Worm (Caenorhabditis elegans) whole organism, L1 larva: ENCODE results near the gene Y22D7AL.6.
A peak's percentile ranks its signal among the peaks of the same experiment; 100 is the strongest.

ENCODE experiments used
- C04F5.9 ChIP-seq: sonication (generic microtip); optimal IDR thresholded peaks from 2 replicates; lab custom pipeline; 2016; ENCODE audit warnings: missing genetic modification characterization, missing compliant biosample characterization
- C16A3.4 ChIP-seq: fragments of 150-350 bp; optimal IDR thresholded peaks from 2 replicates; lab custom pipeline; 2014; ENCODE audit warnings: missing biosample characterization, missing genetic modification characterization
- C34B4.2 ChIP-seq: sonication (generic microtip); optimal IDR thresholded peaks from 2 replicates; lab custom pipeline; 2017; ENCODE audit warnings: mild to moderate bottlenecking, missing genetic modification characterization, missing compliant biosample characterization
- blmp-1 ChIP-seq: fragments of 150-350 bp; optimal IDR thresholded peaks from 2 replicates; lab custom pipeline; 2014; ENCODE audit warnings: missing biosample characterization, missing genetic modification characterization
- ceh-90 ChIP-seq: sonication (generic microtip); optimal IDR thresholded peaks from 2 replicates; lab custom pipeline; 2016; ENCODE audit warnings: missing genetic modification characterization, missing compliant biosample characterization
- dpl-1 ChIP-seq, 3 experiments: fragments of 150-350 bp in 2 of 3; sonication (generic microtip) in 1 of 3; optimal IDR thresholded peaks; 2 replicates each; lab custom pipeline; 2014 to 2017; ENCODE audit warnings: missing biosample characterization in 3 of 3, missing genetic modification characterization in 3 of 3, missing genetic modification reagents in 3 of 3
- dsc-1 ChIP-seq: sonication (generic microtip); optimal IDR thresholded peaks from 2 replicates; lab custom pipeline; 2016; ENCODE audit warnings: mild to moderate bottlenecking, missing genetic modification characterization, missing compliant biosample characterization
- efl-1 ChIP-seq, 4 experiments: fragments of 150-350 bp; optimal IDR thresholded peaks in 3 of 4; peaks in 1 of 4; 1 replicate in 1 of 4; 2 replicates in 3 of 4; lab custom pipeline; 2014; ENCODE audit warnings: missing biosample characterization in 2 of 4, missing genetic modification characterization in 2 of 4, missing genetic modification reagents in 2 of 4
- efl-3 ChIP-seq: fragments of 200-800 bp; sonication (Bioruptor generic); optimal IDR thresholded peaks from 2 replicates; lab custom pipeline; 2018; ENCODE audit warnings: mild to moderate bottlenecking, missing genetic modification characterization, missing compliant biosample characterization
- egl-27 ChIP-seq, 2 experiments: fragments of 150-350 bp in 1 of 2; sonication (generic microtip); optimal IDR thresholded peaks; 3 replicates each; lab custom pipeline; 2017 to 2018; ENCODE audit warnings: missing biosample characterization in 2 of 2, missing genetic modification characterization in 2 of 2, missing genetic modification reagents in 2 of 2
- elt-2 ChIP-seq: sonication (generic microtip); optimal IDR thresholded peaks from 2 replicates; lab custom pipeline; 2016; ENCODE audit warnings: missing genetic modification characterization, mild to moderate bottlenecking, inconsistent platforms, missing compliant biosample characterization, missing genetic modification reagents
- fkh-4 ChIP-seq: sonication (generic microtip); optimal IDR thresholded peaks from 2 replicates; lab custom pipeline; 2016; ENCODE audit warnings: missing compliant biosample characterization, missing genetic modification characterization, borderline replicate concordance
- grh-1 ChIP-seq: fragments of 200-800 bp; sonication (Bioruptor generic); IDR thresholded peaks from 2 replicates; pipeline ENCODE4 v1.3.6; 2022; ENCODE audit warnings: missing genetic modification reagents, missing genetic modification characterization, missing compliant biosample characterization
- hpl-2 ChIP-seq: fragments of 150-350 bp; optimal IDR thresholded peaks from 2 replicates; lab custom pipeline; 2014; ENCODE audit warnings: missing biosample characterization, missing genetic modification reagents, missing genetic modification characterization
- lin-14 ChIP-seq: fragments of 200-800 bp; sonication (Bioruptor generic); optimal IDR thresholded peaks from 2 replicates; lab custom pipeline; 2018; ENCODE audit warnings: mild to moderate bottlenecking, missing genetic modification characterization, moderate library complexity, missing compliant biosample characterization
- lin-15B ChIP-seq: fragments of 150-350 bp; sonication (generic microtip); optimal IDR thresholded peaks from 3 replicates; lab custom pipeline; 2014; ENCODE audit warnings: missing biosample characterization, missing genetic modification characterization
- lin-35 ChIP-seq, 2 experiments: fragments of 150-350 bp; optimal IDR thresholded peaks; 2 replicates each; lab custom pipeline; 2014; ENCODE audit warnings: missing biosample characterization in 2 of 2, missing genetic modification characterization in 2 of 2, missing genetic modification reagents in 2 of 2
- lin-39 ChIP-seq: fragments of 150-350 bp; optimal IDR thresholded peaks from 2 replicates; lab custom pipeline; 2014; ENCODE audit warnings: missing biosample characterization, missing genetic modification reagents, missing genetic modification characterization
- lir-3 ChIP-seq: sonication (generic microtip); optimal IDR thresholded peaks from 2 replicates; lab custom pipeline; 2016; ENCODE audit warnings: mild to moderate bottlenecking, missing genetic modification characterization, moderate library complexity, missing compliant biosample characterization; ENCODE audit not compliant: poor library complexity
- mab-9 ChIP-seq: fragments of 200-800 bp; sonication (Bioruptor generic); IDR thresholded peaks from 2 replicates; pipeline ENCODE4 v1.3.6; 2022; ENCODE audit warnings: missing genetic modification reagents, missing genetic modification characterization, missing compliant biosample characterization
- mep-1 ChIP-seq: fragments of 150-350 bp; optimal IDR thresholded peaks from 2 replicates; lab custom pipeline; 2014; ENCODE audit warnings: missing biosample characterization, missing genetic modification characterization
- nhr-11 ChIP-seq: fragments of 150-350 bp; optimal IDR thresholded peaks from 2 replicates; lab custom pipeline; 2014; ENCODE audit warnings: missing biosample characterization, missing genetic modification characterization
- nhr-19 ChIP-seq: fragments of 200-800 bp; sonication (Bioruptor generic); conservative IDR thresholded peaks from 2 replicates; pipeline ENCODE4 v1.3.6; 2022; ENCODE audit warnings: missing genetic modification characterization, missing compliant biosample characterization
- nhr-28 ChIP-seq: fragments of 150-350 bp; optimal IDR thresholded peaks from 2 replicates; lab custom pipeline; 2014; ENCODE audit warnings: missing biosample characterization, missing genetic modification characterization
- nhr-47 ChIP-seq: sonication (generic microtip); optimal IDR thresholded peaks from 2 replicates; lab custom pipeline; 2016; ENCODE audit warnings: mild to moderate bottlenecking, missing genetic modification characterization, moderate library complexity, missing compliant biosample characterization
- nhr-71 ChIP-seq: sonication (generic microtip); optimal IDR thresholded peaks from 2 replicates; lab custom pipeline; 2016; ENCODE audit warnings: mild to moderate bottlenecking, missing genetic modification characterization, moderate library complexity, missing compliant biosample characterization
- nhr-84 ChIP-seq: sonication (generic microtip); optimal IDR thresholded peaks from 2 replicates; lab custom pipeline; 2017; ENCODE audit warnings: missing biosample characterization, missing genetic modification characterization
- nhr-85 ChIP-seq: sonication (generic microtip); peaks from one replicate; lab custom pipeline; 2016; ENCODE audit warnings: missing genetic modification characterization, inconsistent platforms, missing compliant biosample characterization
- nhr-90 ChIP-seq: sonication (generic microtip); optimal IDR thresholded peaks from 2 replicates; lab custom pipeline; 2016; ENCODE audit warnings: mild to moderate bottlenecking, missing genetic modification characterization, missing compliant biosample characterization; ENCODE audit not compliant: poor library complexity
- pax-3 ChIP-seq: fragments of 200-800 bp; sonication (Bioruptor generic); optimal IDR thresholded peaks from 2 replicates; lab custom pipeline; 2018; ENCODE audit warnings: mild to moderate bottlenecking, missing genetic modification characterization, moderate library complexity, missing compliant biosample characterization
- pqm-1 ChIP-seq: sonication (generic microtip); optimal IDR thresholded peaks from 3 replicates; lab custom pipeline; 2017; ENCODE audit warnings: missing biosample characterization, missing genetic modification characterization
- sptf-1 ChIP-seq: fragments of 150-350 bp; optimal IDR thresholded peaks from 2 replicates; lab custom pipeline; 2014; ENCODE audit warnings: missing biosample characterization, missing genetic modification characterization
- tbx-2 ChIP-seq: sonication (generic microtip); optimal IDR thresholded peaks from 2 replicates; lab custom pipeline; 2016; ENCODE audit warnings: missing genetic modification characterization, missing compliant biosample characterization
- unc-130 ChIP-seq: fragments of 150-350 bp; optimal IDR thresholded peaks from 2 replicates; lab custom pipeline; 2017; ENCODE audit warnings: missing biosample characterization, missing genetic modification characterization, inconsistent platforms
- unc-86 ChIP-seq: sonication (generic microtip); optimal IDR thresholded peaks from 2 replicates; lab custom pipeline; 2016; ENCODE audit warnings: missing genetic modification characterization, missing compliant biosample characterization
- vab-15 ChIP-seq: sonication (generic microtip); optimal IDR thresholded peaks from 2 replicates; lab custom pipeline; 2017; ENCODE audit warnings: missing genotype, mild to moderate bottlenecking, missing genetic modification characterization, missing compliant biosample characterization
- xbp-1 ChIP-seq: sonication (generic microtip); optimal IDR thresholded peaks from 2 replicates; lab custom pipeline; 2016; ENCODE audit warnings: missing genetic modification characterization, missing compliant biosample characterization
- zag-1 ChIP-seq: fragments of 150-350 bp; optimal IDR thresholded peaks from 2 replicates; lab custom pipeline; 2014; ENCODE audit warnings: missing biosample characterization, missing genetic modification characterization
- ztf-4 ChIP-seq: fragments of 150-350 bp; optimal IDR thresholded peaks from 2 replicates; lab custom pipeline; 2014; ENCODE audit warnings: missing biosample characterization, missing genetic modification characterization

The Y22D7AL.6 gene

DNA sequence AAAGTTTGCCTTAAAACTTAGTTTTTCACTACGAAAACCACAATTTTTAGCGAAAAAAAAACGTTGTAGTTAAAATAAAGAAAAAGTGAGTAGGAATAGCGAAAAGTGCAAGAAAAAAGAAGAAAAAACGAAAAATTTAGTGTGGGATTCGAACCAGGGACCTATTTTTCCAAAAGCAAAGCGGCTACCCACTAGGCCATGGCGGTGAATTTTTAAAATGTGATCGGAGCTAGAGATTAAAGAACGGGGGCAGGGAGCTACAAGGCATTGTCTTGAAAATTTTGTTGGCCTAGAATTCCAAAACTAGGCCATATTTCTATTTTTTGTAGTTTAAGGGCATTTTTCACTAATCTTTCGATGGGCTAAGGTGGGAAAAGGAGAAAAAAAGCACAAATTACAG, 950 bp upstream of the Y22D7AL.6 start:
- TF ChIP-seq nhr-19 (GFP tag; lab: Robert Waterston, UW) (no peak), nhr-11 (tag; lab: Kevin White, UChicago) (no peak), egl-27 (tag; optimal IDR thresholded peaks at IDR 0.05; lab: Kevin White, UChicago) (no peak), sptf-1 (tag; lab: Kevin White, UChicago) (no peak), zag-1 (tag; lab: Kevin White, UChicago) (no peak), lin-14 (GFP tag; lab: Kevin White, UChicago) (no peak), lir-3 (tag; lab: Kevin White, UChicago) (no peak), nhr-47 (tag; lab: Kevin White, UChicago) (no peak), unc-86 (no peak)

- TF ChIP-seq vab-15 (tag; lab: Kevin White, UChicago) (no peak), efl-1 (optimal IDR thresholded peaks at IDR 0.05; lab: Kevin White, UChicago) (no peak), efl-1 (GFP tag; optimal IDR thresholded peaks at IDR 0.05 in 1 of 2; lab: Kevin White, UChicago) (peak in 1 of 2 experiments; percentile 9)
Observed at ce11 chrIII:1607659-1608058, 2.9 kb downstream of the Y22D7AL.6 start.

DNA sequence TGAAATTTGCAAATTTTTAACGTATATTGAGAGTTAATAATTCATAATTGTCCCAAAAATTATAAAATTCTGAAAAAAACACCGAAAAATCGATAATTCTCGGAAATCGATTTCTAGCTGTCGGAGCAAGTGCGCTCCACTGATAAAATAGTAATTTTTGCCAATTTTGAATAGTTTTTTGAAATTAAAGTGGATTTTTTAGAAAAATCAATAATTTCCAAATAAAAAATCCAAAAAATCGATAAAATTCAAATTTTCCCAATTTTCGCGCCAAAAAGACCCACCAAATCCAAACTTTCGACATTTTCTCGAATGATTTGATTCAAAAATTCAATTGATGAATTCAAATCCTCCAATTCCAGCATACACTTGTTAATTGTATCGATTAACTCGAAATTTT, 6.2 kb downstream of the Y22D7AL.6 start:
- no peak for TF ChIP-seq nhr-90
- TF ChIP-seq vab-15 (tag; lab: Kevin White, UChicago), result no peak
- TF ChIP-seq efl-1 (optimal IDR thresholded peaks at IDR 0.05; lab: Kevin White, UChicago), result no peak
- TF ChIP-seq efl-1 (GFP tag; optimal IDR thresholded peaks at IDR 0.05 in 1 of 2; lab: Kevin White, UChicago), result no peak
- no peak for TF ChIP-seq sptf-1 (tag; lab: Kevin White, UChicago)
- no peak for TF ChIP-seq lin-39 (tag; lab: Kevin White, UChicago)
- no peak for TF ChIP-seq pqm-1 (tag; lab: Kevin White, UChicago)
- TF ChIP-seq pax-3 (tag; lab: Kevin White, UChicago), result no peak
- TF ChIP-seq nhr-19 (GFP tag; lab: Robert Waterston, UW), result no peak
- no peak for TF ChIP-seq nhr-28 (tag; lab: Kevin White, UChicago)
- no peak for TF ChIP-seq C34B4.2 (tag; lab: Kevin White, UChicago)
- no peak for TF ChIP-seq tbx-2
- TF ChIP-seq elt-2, result no peak
- TF ChIP-seq blmp-1 (tag; lab: Kevin White, UChicago), result no peak
- TF ChIP-seq mep-1, result no peak
- TF ChIP-seq mab-9 (GFP tag; lab: Robert Waterston, UW), result no peak
- TF ChIP-seq lin-35 (GFP tag; optimal IDR thresholded peaks at IDR 0.05; lab: Kevin White, UChicago), result no peak
- no peak for TF ChIP-seq C16A3.4 (tag; lab: Kevin White, UChicago)
- no peak for TF ChIP-seq dsc-1 (tag; lab: Kevin White, UChicago)
- no peak for TF ChIP-seq unc-130
- TF ChIP-seq, all 84 proteins: peak for 0

DNA sequence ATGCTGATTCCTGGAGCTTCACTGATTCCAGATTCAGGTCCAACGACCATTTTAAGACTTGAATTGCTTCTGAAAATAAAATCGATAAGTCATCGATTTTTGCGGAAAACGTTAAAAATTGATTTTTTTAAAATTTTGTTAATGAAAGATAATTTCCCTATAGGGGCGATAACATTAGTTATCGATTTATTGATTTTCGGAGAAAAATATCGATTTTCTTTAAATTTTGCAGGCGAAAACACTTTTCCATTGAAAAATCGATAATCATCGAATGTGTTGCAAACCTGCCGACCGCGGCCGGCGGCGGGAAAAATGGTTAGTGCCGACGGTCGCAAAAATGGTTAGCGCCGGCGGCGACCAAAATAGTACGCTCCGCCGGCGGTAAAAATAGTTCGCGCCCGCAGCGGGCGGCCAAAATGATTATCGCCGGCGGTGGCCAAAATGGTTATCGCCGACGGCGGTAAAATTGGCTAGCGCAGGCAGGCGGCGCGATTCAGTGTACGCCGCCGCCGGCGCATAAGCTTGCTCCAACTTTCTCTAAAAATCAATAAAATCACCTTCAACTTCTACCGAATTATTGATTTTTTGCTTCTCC, 8.3 kb downstream of the Y22D7AL.6 start:
- no peak for TF ChIP-seq grh-1
- no peak for TF ChIP-seq efl-3 (GFP tag; lab: Kevin White, UChicago)
- TF ChIP-seq nhr-71, result no peak
- no peak for TF ChIP-seq mep-1
- TF ChIP-seq egl-27 (tag; optimal IDR thresholded peaks at IDR 0.05; lab: Kevin White, UChicago), result no peak
- no peak for TF ChIP-seq xbp-1
- no peak for TF ChIP-seq ztf-4
- no peak for TF ChIP-seq dsc-1 (tag; lab: Kevin White, UChicago)
- no peak for TF ChIP-seq lin-15B (tag; lab: Kevin White, UChicago)
- TF ChIP-seq nhr-19 (GFP tag; lab: Robert Waterston, UW), result no peak
- TF ChIP-seq fkh-4 (tag; lab: Kevin White, UChicago), result no peak
- TF ChIP-seq dpl-1 (GFP tag; optimal IDR thresholded peaks at IDR 0.05; lab: Kevin White, UChicago), result no peak
- no peak for TF ChIP-seq C04F5.9 (tag; lab: Kevin White, UChicago)
- no peak for TF ChIP-seq hpl-2 (GFP tag; lab: Kevin White, UChicago)
- TF ChIP-seq ceh-90, result no peak
- TF ChIP-seq nhr-85 (tag; lab: Kevin White, UChicago), result no peak
- TF ChIP-seq nhr-84 (tag; lab: Kevin White, UChicago), result no peak
